Worm (Caenorhabditis elegans) whole organism, L1 larva: Measurements from ENCODE around the gene abf-6.

ENCODE experiments used
- C16A3.4 ChIP-seq: fragments of 150-350 bp; optimal IDR thresholded peaks from 2 replicates; lab custom pipeline; 2014; ENCODE audit warnings: missing biosample characterization, missing genetic modification characterization
- F16B12.6 ChIP-seq: fragments of 150-350 bp; optimal IDR thresholded peaks from 2 replicates; lab custom pipeline; 2014; ENCODE audit warnings: missing biosample characterization, missing genetic modification characterization
- ama-1 ChIP-seq: fragments of 150-350 bp; optimal IDR thresholded peaks from 2 replicates; lab custom pipeline; 2014
- ceh-82 ChIP-seq, 3 experiments: fragments of 150-350 bp in 1 of 3; sonication (generic microtip) in 2 of 3; optimal IDR thresholded peaks; 2 replicates each; lab custom pipeline; 2014 to 2017; ENCODE audit warnings: missing biosample characterization in 3 of 3, missing genetic modification characterization in 3 of 3
- dpl-1 ChIP-seq, 3 experiments: fragments of 150-350 bp in 2 of 3; sonication (generic microtip) in 1 of 3; optimal IDR thresholded peaks; 2 replicates each; lab custom pipeline; 2014 to 2017; ENCODE audit warnings: missing biosample characterization in 3 of 3, missing genetic modification characterization in 3 of 3, missing genetic modification reagents in 3 of 3
- efl-1 ChIP-seq, 4 experiments: fragments of 150-350 bp; optimal IDR thresholded peaks in 3 of 4; peaks in 1 of 4; 1 replicate in 1 of 4; 2 replicates in 3 of 4; lab custom pipeline; 2014; ENCODE audit warnings: missing biosample characterization in 2 of 4, missing genetic modification characterization in 2 of 4, missing genetic modification reagents in 2 of 4
- elt-2 ChIP-seq: sonication (generic microtip); optimal IDR thresholded peaks from 2 replicates; lab custom pipeline; 2016; ENCODE audit warnings: missing genetic modification characterization, mild to moderate bottlenecking, inconsistent platforms, missing compliant biosample characterization, missing genetic modification reagents
- fos-1 ChIP-seq: fragments of 150-350 bp; optimal IDR thresholded peaks from 2 replicates; lab custom pipeline; 2014; ENCODE audit warnings: missing biosample characterization, missing genetic modification characterization
- hlh-17 ChIP-seq: fragments of 200-800 bp; sonication (Bioruptor generic); optimal IDR thresholded peaks from 2 replicates; lab custom pipeline; 2018; ENCODE audit warnings: missing genetic modification characterization, mild to moderate bottlenecking, missing compliant biosample characterization, moderate library complexity, borderline replicate concordance
- hpl-2 ChIP-seq: fragments of 150-350 bp; optimal IDR thresholded peaks from 2 replicates; lab custom pipeline; 2014; ENCODE audit warnings: missing biosample characterization, missing genetic modification reagents, missing genetic modification characterization
- isw-1 ChIP-seq: fragments of 200-800 bp; sonication (Bioruptor generic); IDR thresholded peaks from 2 replicates; pipeline ENCODE4 v1.3.6; 2022; ENCODE audit warnings: missing genetic modification characterization, missing compliant biosample characterization
- lin-13 ChIP-seq: fragments of 150-350 bp; optimal IDR thresholded peaks from 2 replicates; lab custom pipeline; 2014; ENCODE audit warnings: missing biosample characterization, missing genetic modification reagents, missing genetic modification characterization
- lin-14 ChIP-seq: fragments of 200-800 bp; sonication (Bioruptor generic); optimal IDR thresholded peaks from 2 replicates; lab custom pipeline; 2018; ENCODE audit warnings: mild to moderate bottlenecking, missing genetic modification characterization, moderate library complexity, missing compliant biosample characterization
- lin-39 ChIP-seq: fragments of 150-350 bp; optimal IDR thresholded peaks from 2 replicates; lab custom pipeline; 2014; ENCODE audit warnings: missing biosample characterization, missing genetic modification reagents, missing genetic modification characterization
- lsy-2 ChIP-seq, 2 experiments: fragments of 150-350 bp; optimal IDR thresholded peaks; 2 replicates each; lab custom pipeline; 2014; ENCODE audit warnings: missing biosample characterization in 2 of 2, missing genetic modification characterization in 2 of 2
- mab-9 ChIP-seq: fragments of 200-800 bp; sonication (Bioruptor generic); IDR thresholded peaks from 2 replicates; pipeline ENCODE4 v1.3.6; 2022; ENCODE audit warnings: missing genetic modification reagents, missing genetic modification characterization, missing compliant biosample characterization
- mef-2 ChIP-seq: fragments of 150-350 bp; optimal IDR thresholded peaks from 2 replicates; lab custom pipeline; 2014; ENCODE audit warnings: missing biosample characterization, missing genetic modification characterization
- mep-1 ChIP-seq: fragments of 150-350 bp; optimal IDR thresholded peaks from 2 replicates; lab custom pipeline; 2014; ENCODE audit warnings: missing biosample characterization, missing genetic modification characterization
- nhr-12 ChIP-seq: sonication (generic microtip); optimal IDR thresholded peaks from 2 replicates; lab custom pipeline; 2017; ENCODE audit warnings: missing biosample characterization, missing genetic modification characterization
- nhr-237 ChIP-seq: fragments of 150-350 bp; optimal IDR thresholded peaks from 2 replicates; lab custom pipeline; 2014; ENCODE audit warnings: missing biosample characterization, missing genetic modification characterization
- nhr-77 ChIP-seq: fragments of 150-350 bp; optimal IDR thresholded peaks from 2 replicates; lab custom pipeline; 2014; ENCODE audit warnings: missing biosample characterization, missing genetic modification characterization
- nhr-84 ChIP-seq: sonication (generic microtip); optimal IDR thresholded peaks from 2 replicates; lab custom pipeline; 2017; ENCODE audit warnings: missing biosample characterization, missing genetic modification characterization
- nhr-85 ChIP-seq: sonication (generic microtip); peaks from one replicate; lab custom pipeline; 2016; ENCODE audit warnings: missing genetic modification characterization, inconsistent platforms, missing compliant biosample characterization
- pqm-1 ChIP-seq: sonication (generic microtip); optimal IDR thresholded peaks from 3 replicates; lab custom pipeline; 2017; ENCODE audit warnings: missing biosample characterization, missing genetic modification characterization
- rnt-1 ChIP-seq: sonication (generic microtip); optimal IDR thresholded peaks from 2 replicates; lab custom pipeline; 2016; ENCODE audit warnings: mild to moderate bottlenecking, missing genetic modification characterization, moderate library complexity, missing compliant biosample characterization
- snpc-4 ChIP-seq: fragments of 150-350 bp; optimal IDR thresholded peaks from 2 replicates; lab custom pipeline; 2014; ENCODE audit warnings: missing biosample characterization, missing genetic modification characterization
- sup-37 ChIP-seq: fragments of 200-800 bp; sonication (Bioruptor generic); optimal IDR thresholded peaks from 2 replicates; lab custom pipeline; 2018; ENCODE audit warnings: mild to moderate bottlenecking, missing genetic modification characterization, missing compliant biosample characterization
- swsn-7 ChIP-seq: sonication (generic microtip); optimal IDR thresholded peaks from 2 replicates; lab custom pipeline; 2016; ENCODE audit warnings: missing genetic modification characterization, missing compliant biosample characterization
- tbx-2 ChIP-seq: sonication (generic microtip); optimal IDR thresholded peaks from 2 replicates; lab custom pipeline; 2016; ENCODE audit warnings: missing genetic modification characterization, missing compliant biosample characterization
- unc-130 ChIP-seq: fragments of 150-350 bp; optimal IDR thresholded peaks from 2 replicates; lab custom pipeline; 2017; ENCODE audit warnings: missing biosample characterization, missing genetic modification characterization, inconsistent platforms
- unc-62 ChIP-seq: fragments of 150-350 bp; optimal IDR thresholded peaks from 2 replicates; lab custom pipeline; 2014; ENCODE audit warnings: missing biosample characterization, missing genetic modification reagents, missing genetic modification characterization
- unc-98 ChIP-seq: fragments of 200-800 bp; sonication (Bioruptor generic); IDR thresholded peaks from 2 replicates; pipeline ENCODE4 v1.3.6; 2022; ENCODE audit warnings: missing genetic modification characterization, missing compliant biosample characterization
- ztf-11 ChIP-seq, 2 experiments: sonication (generic microtip); optimal IDR thresholded peaks; 2 replicates each; lab custom pipeline; 2016 to 2017; ENCODE audit warnings: missing genetic modification characterization in 2 of 2, missing biosample characterization in 1 of 2, missing compliant biosample characterization in 1 of 2

The abf-6 gene

DNA sequence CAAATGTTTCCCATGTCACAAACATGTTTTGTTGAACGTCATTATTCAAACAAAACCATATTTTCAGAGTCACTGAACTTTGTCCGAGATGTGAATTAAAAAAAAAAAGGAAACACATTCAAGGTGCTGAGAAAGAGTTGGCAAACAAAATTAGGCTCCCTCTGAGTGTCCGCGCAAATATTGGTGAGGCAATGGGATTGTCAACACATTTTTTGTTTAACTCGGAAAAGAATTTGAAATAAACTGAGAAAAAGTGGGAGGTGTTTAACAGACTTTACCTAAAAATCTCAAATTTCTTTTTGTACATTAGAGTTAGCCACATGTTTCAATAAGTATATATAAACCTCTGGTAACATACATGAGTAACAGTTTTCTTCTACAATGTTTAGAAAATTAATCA lies at the start of gene abf-6:
abf-6 (plus strand) TSS at position 323 of the 400 bp plus-strand sequence.
- TF ChIP-seq lin-39 (tag; lab: Kevin White, UChicago) (no peak), pqm-1 (tag; lab: Kevin White, UChicago) (no peak), mab-9 (GFP tag; lab: Robert Waterston, UW) (no peak), dpl-1 (GFP tag; optimal IDR thresholded peaks at IDR 0.05; lab: Kevin White, UChicago) (no peak), lin-14 (GFP tag; lab: Kevin White, UChicago) (peak; percentile 23)

DNA sequence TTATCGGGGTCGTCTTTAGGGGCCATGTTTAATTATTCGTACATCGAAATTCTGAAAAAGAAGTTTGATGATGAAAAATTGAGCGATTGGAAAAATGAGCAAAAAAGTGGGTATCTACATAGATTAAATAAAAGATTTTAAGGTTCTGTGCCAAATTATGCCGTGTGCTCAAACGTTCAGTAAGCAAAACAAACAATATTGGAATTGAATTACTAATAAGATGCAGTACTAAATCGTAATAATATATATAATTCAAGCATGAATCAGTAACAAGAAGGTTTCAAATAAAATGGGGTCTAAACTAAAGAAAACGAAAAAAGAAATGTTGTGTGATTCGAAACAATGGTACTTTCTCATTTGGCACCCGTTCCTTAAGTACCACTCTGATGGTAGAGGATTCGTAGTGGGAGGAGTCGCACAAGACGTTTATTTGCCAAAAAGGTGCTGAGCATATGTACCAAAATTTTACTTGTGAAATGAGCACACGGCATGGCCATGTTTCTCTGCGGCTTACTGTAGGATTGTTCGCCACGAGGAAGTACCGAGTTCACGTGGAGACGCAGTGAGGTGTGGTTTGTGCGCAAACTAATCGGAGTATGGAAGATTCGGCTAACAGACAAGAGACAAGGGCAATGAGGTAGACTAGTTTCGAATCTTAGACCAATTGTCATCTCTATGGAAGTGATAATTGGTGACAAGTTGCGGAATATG lies 44.2 kb upstream of the abf-6 start, which contains the start of gene pgp-14:
pgp-14 (minus strand) TSS at position 51 of the 711 bp plus-strand sequence.
- peak; percentile 51 for TF ChIP-seq nhr-77 (tag; lab: Kevin White, UChicago)
- TF ChIP-seq lin-14 (GFP tag; lab: Kevin White, UChicago), result peak; percentile 20
- no peak for TF ChIP-seq hpl-2 (GFP tag; lab: Kevin White, UChicago)
- no peak for TF ChIP-seq mep-1
- no peak for TF ChIP-seq efl-1 (optimal IDR thresholded peaks at IDR 0.05; lab: Kevin White, UChicago)
- no peak for TF ChIP-seq efl-1 (GFP tag; optimal IDR thresholded peaks at IDR 0.05 in 1 of 2; lab: Kevin White, UChicago)
- no peak for TF ChIP-seq ztf-11 (tag; optimal IDR thresholded peaks at IDR 0.05; lab: Kevin White, UChicago)

DNA sequence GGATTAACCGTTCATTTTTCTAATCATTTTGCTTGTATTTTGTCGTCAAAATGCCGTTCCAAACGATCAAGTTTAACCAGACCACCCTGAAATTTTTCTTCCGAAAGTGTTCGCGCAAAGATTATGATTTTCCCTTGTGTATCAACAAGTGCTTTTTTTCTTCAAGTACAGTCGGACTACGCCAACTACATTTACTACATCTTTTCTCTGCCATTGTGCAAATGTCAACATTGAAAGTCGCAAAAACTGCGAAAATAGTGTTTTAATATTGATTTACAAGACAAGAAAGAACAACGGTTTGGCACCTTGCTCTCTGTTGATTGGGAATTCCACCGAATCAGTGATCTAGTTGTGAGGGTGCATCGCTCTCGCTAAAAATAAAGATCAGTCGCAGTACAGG lies 43.1 kb upstream of the abf-6 start:
- TF ChIP-seq nhr-77 (tag; lab: Kevin White, UChicago) (peak; percentile 92), nhr-237 (tag; lab: Kevin White, UChicago) (peak; percentile 50), tbx-2 (tag; lab: Kevin White, UChicago) (peak; percentile 15), ceh-82 (tag; optimal IDR thresholded peaks at IDR 0.05; lab: Kevin White, UChicago) (no peak), lin-14 (GFP tag; lab: Kevin White, UChicago) (peak; percentile 11), unc-98 (GFP tag; lab: Robert Waterston, UW) (no peak), lsy-2 (tag; optimal IDR thresholded peaks at IDR 0.05; lab: Kevin White, UChicago) (no peak), mef-2 (tag; lab: Kevin White, UChicago) (no peak), snpc-4 (no peak)

DNA sequence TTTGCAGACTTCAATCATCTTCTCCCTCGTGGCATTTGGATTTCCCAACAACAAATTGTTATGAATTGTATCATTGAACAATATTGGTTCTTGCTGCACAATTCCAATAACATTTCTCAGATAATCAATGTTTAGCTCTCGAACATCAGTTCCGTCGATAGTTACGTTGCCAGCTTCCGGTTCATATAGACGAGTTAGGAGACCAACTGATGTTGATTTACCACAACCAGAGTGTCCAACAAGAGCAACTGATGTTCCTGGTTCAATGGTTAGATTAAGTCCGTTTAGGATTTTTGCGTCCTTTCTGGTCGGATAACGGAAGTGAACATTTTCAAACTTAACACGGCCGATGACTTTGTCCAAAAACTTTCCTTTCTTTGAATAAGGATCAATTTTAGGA lies 39.9 kb upstream of the abf-6 start:
- TF ChIP-seq nhr-237 (tag; lab: Kevin White, UChicago), result no peak
- no peak for TF ChIP-seq rnt-1 (tag; lab: Kevin White, UChicago)
- no peak for TF ChIP-seq efl-1 (optimal IDR thresholded peaks at IDR 0.05; lab: Kevin White, UChicago)
- TF ChIP-seq efl-1 (GFP tag; optimal IDR thresholded peaks at IDR 0.05 in 1 of 2; lab: Kevin White, UChicago), result peak in 1 of 2 experiments; percentile 60
- TF ChIP-seq nhr-85 (tag; lab: Kevin White, UChicago), result no peak
- no peak for TF ChIP-seq hlh-17 (GFP tag; lab: Kevin White, UChicago)
- no peak for TF ChIP-seq fos-1

DNA sequence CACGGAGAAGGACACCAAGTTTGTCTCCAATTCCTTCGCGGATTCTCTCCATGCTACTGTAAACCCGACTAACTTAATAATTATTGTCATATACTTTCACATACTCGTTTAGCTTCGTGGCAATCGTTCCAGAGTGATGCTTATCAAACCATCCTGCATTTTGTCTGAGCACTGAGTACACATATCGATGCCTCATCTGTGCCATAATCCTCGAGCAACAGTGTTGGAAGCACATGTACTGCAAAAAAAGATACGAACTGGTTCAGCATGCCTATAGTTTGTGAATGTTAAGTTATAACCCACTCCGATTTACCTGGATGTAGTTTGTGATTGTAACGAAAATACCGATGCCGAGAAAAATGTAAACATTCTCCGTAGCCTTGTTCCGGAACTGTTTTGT lies 38.9 kb upstream of the abf-6 start:
- TF ChIP-seq C16A3.4 (tag; lab: Kevin White, UChicago) (no peak), sup-37 (GFP tag; lab: Kevin White, UChicago) (no peak), isw-1 (GFP tag; lab: Robert Waterston, UW) (no peak), unc-130 (no peak), lin-13 (GFP tag; lab: Kevin White, UChicago) (no peak), nhr-84 (no peak), hlh-17 (GFP tag; lab: Kevin White, UChicago) (no peak), F16B12.6 (no peak), unc-62 (GFP tag; lab: Kevin White, UChicago) (no peak), dpl-1 (GFP tag; optimal IDR thresholded peaks at IDR 0.05; lab: Kevin White, UChicago) (no peak), nhr-12 (no peak), ztf-11 (tag; optimal IDR thresholded peaks at IDR 0.05; lab: Kevin White, UChicago) (no peak), ama-1 (lab: Kevin White, UChicago) (no peak), swsn-7 (tag; lab: Kevin White, UChicago) (no peak), elt-2 (no peak)
